Fruit fly (Drosophila melanogaster): ENCODE measurements around the gene CG18628.

The CG18628 gene

DNA sequence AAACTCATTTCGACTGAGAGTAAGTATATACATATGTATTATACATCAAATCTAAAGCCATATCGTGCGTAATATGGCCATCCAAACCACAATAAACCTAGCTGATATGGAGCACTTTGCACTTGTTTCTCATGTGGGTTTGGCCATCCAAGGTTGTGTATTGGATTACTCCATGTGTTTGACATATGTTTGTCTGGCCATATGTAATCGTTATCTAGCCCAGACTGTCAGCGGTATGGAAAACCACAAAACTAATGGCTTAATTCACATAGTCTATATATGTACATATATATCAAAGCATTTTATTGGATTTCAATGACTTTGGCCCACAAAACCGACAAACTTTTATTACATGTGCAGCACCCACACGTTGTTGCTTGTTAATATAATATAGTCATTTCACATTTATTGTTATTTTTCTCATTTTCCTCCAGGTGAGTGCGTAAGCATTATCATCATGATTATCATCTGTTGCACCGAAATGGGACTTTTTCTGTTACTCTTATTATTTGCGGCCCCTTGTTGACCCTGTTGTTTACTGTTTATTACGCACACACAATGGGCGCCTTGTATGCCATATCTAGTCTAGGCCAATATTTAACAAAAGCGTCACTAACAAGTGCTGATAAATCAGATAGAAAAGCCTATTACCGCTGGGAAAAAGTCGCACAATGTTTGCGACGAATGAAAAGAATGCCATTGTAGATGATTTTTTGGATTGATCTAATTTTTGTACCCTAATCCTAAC lies 17.1 kb downstream of the CG18628 start (continued):
- peak; percentile 42 for TF ChIP-seq dmrt11E (tag; optimal IDR thresholded peaks at IDR 0.05)
- TF ChIP-seq CG32772 (GFP tag; IDR thresholded peaks at IDR 0.05) = no peak
- no peak for TF ChIP-seq cg (GFP tag; optimal IDR thresholded peaks at IDR 0.05)
- no peak for TF ChIP-seq H15 (GFP tag; IDR thresholded peaks at IDR 0.05)
- no peak for TF ChIP-seq Dp (GFP tag; optimal IDR thresholded peaks at IDR 0.05)
- TF ChIP-seq CHES-1-like (GFP tag; optimal IDR thresholded peaks at IDR 0.05) = peak; percentile 49
- TF ChIP-seq jumu (GFP tag; optimal IDR thresholded peaks at IDR 0.05) = no peak
- peak; percentile 18 for TF ChIP-seq Bteb2 (GFP tag; optimal IDR thresholded peaks at IDR 0.05)
- TF ChIP-seq mirr (GFP tag; optimal IDR thresholded peaks at IDR 0.05) = peak; percentile 49
- peak; percentile 72 for TF ChIP-seq CG17912 (GFP tag; optimal IDR thresholded peaks at IDR 0.05)
- no peak for TF ChIP-seq CG3065 (GFP tag; optimal IDR thresholded peaks at IDR 0.05)
- TF ChIP-seq zen2 (GFP tag; IDR thresholded peaks at IDR 0.05; ENCODE audit: partially characterized antibody) = no peak
- TF ChIP-seq gsb-n (tag; optimal IDR thresholded peaks at IDR 0.05) = peak; percentile 77
- peak; percentile 39; the same call in 1 of the 2 replicates for TF ChIP-seq CG11696 (GFP tag; IDR thresholded peaks at IDR 0.05)
- TF ChIP-seq CG6254 (GFP tag; optimal IDR thresholded peaks at IDR 0.05) = peak; percentile 36
- TF ChIP-seq CG32532 (GFP tag; IDR thresholded peaks at IDR 0.05) = peak; percentile 33; the same call in 1 of the 2 replicates
- no peak for TF ChIP-seq esg (GFP tag; conservative IDR thresholded peaks at IDR 0.05)
- TF ChIP-seq Dip3 (GFP tag; optimal IDR thresholded peaks at IDR 0.05) = peak; percentile 12

DNA sequence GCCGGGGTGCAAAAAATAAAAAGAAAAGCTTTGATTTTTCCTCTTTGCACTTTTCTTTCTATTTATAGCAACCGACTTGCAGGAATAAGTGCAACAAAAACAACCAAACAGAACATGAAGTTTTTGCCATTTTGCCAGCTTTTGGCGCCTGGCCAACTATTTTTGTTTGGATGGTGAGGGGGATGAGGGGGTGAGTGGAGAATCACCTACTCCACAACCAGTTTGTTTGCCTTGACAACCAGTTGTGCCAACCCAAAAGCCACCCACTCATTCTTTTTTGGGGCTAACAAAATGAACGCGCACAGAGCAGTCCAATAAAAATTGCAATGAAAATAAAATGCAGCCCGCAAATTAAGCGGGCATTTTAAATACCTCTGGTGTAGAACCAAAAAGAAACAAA lies 17.8 kb downstream of the CG18628 start:
- TF ChIP-seq sens-2 (GFP tag; IDR thresholded peaks at IDR 0.05) (no peak), C15 (GFP tag; IDR thresholded peaks at IDR 0.05) (no peak), en (GFP tag; optimal IDR thresholded peaks at IDR 0.05) (no peak), sna (GFP tag; IDR thresholded peaks at IDR 0.05; ENCODE audit: partially characterized antibody) (no peak), CG10431 (GFP tag; optimal IDR thresholded peaks at IDR 0.05) (no peak), Bgb (GFP tag; IDR thresholded peaks at IDR 0.05; ENCODE audit: partially characterized antibody) (0 out of 2 replicates have a peak, but pooled peaks have one; percentile 14), crol (GFP tag; IDR thresholded peaks at IDR 0.05) (peak; percentile 11; the same call in 1 of the 2 replicates), grn (GFP tag; optimal IDR thresholded peaks at IDR 0.05) (no peak), CG9215 (GFP tag; IDR thresholded peaks at IDR 0.05) (no peak), Stat92E (GFP tag; optimal IDR thresholded peaks at IDR 0.05) (no peak), Atf-2 (GFP tag; optimal IDR thresholded peaks at IDR 0.05) (no peak), eve (GFP tag; optimal IDR thresholded peaks at IDR 0.05) (no peak), CG43689 (GFP tag; IDR thresholded peaks at IDR 0.05) (0 out of 2 replicates have a peak, but pooled peaks have one; percentile 9), CG15479 (GFP tag; optimal IDR thresholded peaks at IDR 0.05) (no peak), CG31441 (GFP tag; IDR thresholded peaks at IDR 0.05) (no peak), CG7928 (GFP tag; optimal IDR thresholded peaks at IDR 0.05) (no peak), CG5953 (GFP tag; IDR thresholded peaks at IDR 0.05) (no peak), CG13296 (GFP tag; optimal IDR thresholded peaks at IDR 0.05) (no peak), cwo (GFP tag; optimal IDR thresholded peaks at IDR 0.05) (no peak), Ets65A (GFP tag) (peak; percentile 80), CG15601 (tag; optimal IDR thresholded peaks at IDR 0.05) (no peak), dimm (GFP tag; IDR thresholded peaks at IDR 0.05) (no peak)
